Fruit fly (Drosophila melanogaster) Kc167 (cell line): ENCODE data around the gene Crtc.

Experiments
- Myc ChIP-seq: fragments of >200 bp; optimal IDR thresholded peaks from 2 replicates; lab custom pipeline; 2017; ENCODE audit warnings: missing external identifiers
- insv ChIP-seq: fragments of >200 bp; optimal IDR thresholded peaks from 3 replicates; lab custom pipeline; 2018; ENCODE audit warnings: missing external identifiers
- psq ChIP-seq: fragments of >200 bp; optimal IDR thresholded peaks from 2 replicates; lab custom pipeline; 2017; ENCODE audit warnings: missing external identifiers
- ttk ChIP-seq: sonication (Bioruptor generic); optimal IDR thresholded peaks from 2 replicates; lab custom pipeline; 2017; ENCODE audit warnings: missing external identifiers

dm6 chr3L:17613972-17614384 lies 55.1 kb downstream of the Crtc start:
- TF ChIP-seq Myc (lab: Kevin White, UChicago) (no peak), insv (no peak), psq (no peak), ttk (lab: Kevin White, UChicago) (no peak)
